Fruit fly (Drosophila melanogaster) whole organism, embryonic: ENCODE data around the gene eIF2gamma.

Experiments
- ATbp ChIP-seq: fragments of 200-800 bp; sonication (Bioruptor generic); optimal IDR thresholded peaks from 2 replicates; lab custom pipeline; 2017; ENCODE audit warnings: missing biosample characterization, mild to moderate bottlenecking, missing genetic modification characterization, missing genetic modification reagents
- Abd-B ChIP-seq: fragments of 200-800 bp; sonication (Bioruptor generic); optimal IDR thresholded peaks from 2 replicates; lab custom pipeline; 2018; ENCODE audit warnings: missing biosample characterization, mild to moderate bottlenecking, missing genetic modification characterization, moderate library complexity
- Bgb ChIP-seq: fragments of 200-800 bp; sonication (Bioruptor generic); IDR thresholded peaks from 2 replicates; pipeline ENCODE4 v1.3.6; 2022; ENCODE audit warnings: missing biosample characterization, missing genetic modification characterization; ENCODE audit not compliant: partially characterized antibody
- CG13894 ChIP-seq: fragments of 200-800 bp; sonication (Bioruptor generic); optimal IDR thresholded peaks from 3 replicates; lab custom pipeline; 2018; ENCODE audit warnings: missing biosample characterization, mild to moderate bottlenecking, missing genetic modification characterization, moderate library complexity
- CG14710 ChIP-seq: fragments of 200-800 bp; sonication (Bioruptor generic); optimal IDR thresholded peaks from 3 replicates; lab custom pipeline; 2019; ENCODE audit warnings: missing biosample characterization, mild to moderate bottlenecking, missing genetic modification characterization, moderate library complexity
- CG15514 ChIP-seq: fragments of 200-800 bp; sonication (Bioruptor generic); optimal IDR thresholded peaks from 3 replicates; lab custom pipeline; 2017; ENCODE audit warnings: missing biosample characterization, missing genetic modification characterization, mild to moderate bottlenecking, moderate library complexity, missing genetic modification reagents
- CG16813 ChIP-seq: fragments of 200-800 bp; sonication (Bioruptor generic); IDR thresholded peaks from 3 replicates; pipeline ENCODE4 v1.3.6; 2022; ENCODE audit warnings: missing biosample characterization, missing genetic modification characterization; ENCODE audit not compliant: partially characterized antibody
- CG17361 ChIP-seq: fragments of 200-800 bp; sonication (Bioruptor generic); IDR thresholded peaks from 3 replicates; pipeline ENCODE4 v1.3.6; 2022; ENCODE audit warnings: missing biosample characterization, missing genetic modification characterization
- CG32532 ChIP-seq: fragments of 200-800 bp; sonication (Bioruptor generic); IDR thresholded peaks from 2 replicates; pipeline ENCODE4 v1.3.6; 2022; ENCODE audit warnings: missing biosample characterization, missing genetic modification characterization
- CG34422 ChIP-seq: fragments of 200-800 bp; sonication (Bioruptor generic); IDR thresholded peaks from 3 replicates; pipeline ENCODE4 v1.3.6; 2022; ENCODE audit warnings: missing biosample characterization, missing genetic modification characterization
- CG4617 ChIP-seq: fragments of 200-800 bp; sonication (Bioruptor generic); optimal IDR thresholded peaks from 3 replicates; lab custom pipeline; 2016; ENCODE audit warnings: missing biosample characterization, missing genetic modification characterization, borderline replicate concordance
- CG8924 ChIP-seq: fragments of 200-800 bp; optimal IDR thresholded peaks from 3 replicates; lab custom pipeline; 2019; ENCODE audit warnings: missing biosample characterization, mild to moderate bottlenecking, missing genetic modification characterization, moderate library complexity
- CG9437 ChIP-seq: fragments of 200-800 bp; sonication (Bioruptor generic); optimal IDR thresholded peaks from 2 replicates; lab custom pipeline; 2018; ENCODE audit warnings: missing biosample characterization, mild to moderate bottlenecking, missing genetic modification characterization
- CG9609 ChIP-seq: fragments of 200-800 bp; sonication (Bioruptor generic); optimal IDR thresholded peaks from 3 replicates; lab custom pipeline; 2016; ENCODE audit warnings: missing biosample characterization, missing genetic modification characterization
- CG9797 ChIP-seq: fragments of 200-800 bp; sonication (Bioruptor generic); optimal IDR thresholded peaks from 3 replicates; lab custom pipeline; 2018; ENCODE audit warnings: missing biosample characterization, mild to moderate bottlenecking, missing genetic modification characterization
- CrebB ChIP-seq: fragments of 200-800 bp; sonication (Bioruptor generic); optimal IDR thresholded peaks from 3 replicates; lab custom pipeline; 2018; ENCODE audit warnings: missing biosample characterization, mild to moderate bottlenecking, missing genetic modification characterization
- Dad ChIP-seq: fragments of 200-800 bp; sonication (Bioruptor generic); optimal IDR thresholded peaks from 3 replicates; lab custom pipeline; 2016; ENCODE audit warnings: missing biosample characterization, missing genetic modification characterization
- Dip2 ChIP-seq: fragments of 200-800 bp; sonication (Bioruptor generic); IDR thresholded peaks from 2 replicates; pipeline ENCODE4 v1.3.6; 2022; ENCODE audit warnings: missing biosample characterization, missing genetic modification characterization
- Ets97D ChIP-seq: fragments of 200-800 bp; sonication (Bioruptor generic); optimal IDR thresholded peaks from 3 replicates; lab custom pipeline; 2016; ENCODE audit warnings: missing biosample characterization, missing genetic modification characterization
- HLH3B ChIP-seq: fragments of 200-800 bp; sonication (Bioruptor generic); IDR thresholded peaks from 2 replicates; pipeline ENCODE4 v1.3.6; 2022; ENCODE audit warnings: missing biosample characterization, missing genetic modification characterization
- HLH4C ChIP-seq: fragments of 200-800 bp; sonication (Bioruptor generic); IDR thresholded peaks from 3 replicates; pipeline ENCODE4 v1.3.6; 2022; ENCODE audit warnings: missing biosample characterization, missing genetic modification characterization; ENCODE audit not compliant: partially characterized antibody
- NC2α ChIP-seq: fragments of 200-800 bp; sonication (Bioruptor generic); optimal IDR thresholded peaks from 2 replicates; lab custom pipeline; 2016; ENCODE audit warnings: missing biosample characterization, missing genetic modification characterization
- Nf-YB ChIP-seq: fragments of 200-800 bp; sonication (Bioruptor generic); optimal IDR thresholded peaks from 3 replicates; lab custom pipeline; 2019; ENCODE audit warnings: missing biosample characterization, mild to moderate bottlenecking, missing genetic modification characterization, moderate library complexity
- Ravus ChIP-seq: fragments of 200-800 bp; sonication (Bioruptor generic); IDR thresholded peaks from 2 replicates; pipeline ENCODE4 v1.3.6; 2022; ENCODE audit warnings: missing biosample characterization, missing genetic modification characterization
- amos ChIP-seq: fragments of 200-800 bp; sonication (Bioruptor generic); IDR thresholded peaks from 2 replicates; pipeline ENCODE4 v1.3.6; 2022; ENCODE audit warnings: missing biosample characterization, missing genetic modification characterization; ENCODE audit not compliant: partially characterized antibody
- ara ChIP-seq: fragments of 200-800 bp; sonication (Bioruptor generic); IDR thresholded peaks from 2 replicates; pipeline ENCODE4 v1.3.6; 2022; ENCODE audit warnings: missing biosample characterization, missing genetic modification characterization
- ase ChIP-seq: fragments of 200-800 bp; sonication (Bioruptor generic); IDR thresholded peaks from 3 replicates; pipeline ENCODE4 v1.3.6; 2022; ENCODE audit warnings: missing biosample characterization, missing genetic modification characterization
- bigmax ChIP-seq: fragments of 200-800 bp; sonication (Bioruptor generic); optimal IDR thresholded peaks from 2 replicates; lab custom pipeline; 2018; ENCODE audit warnings: missing biosample characterization, mild to moderate bottlenecking, missing genetic modification characterization
- chn ChIP-seq: fragments of 200-800 bp; sonication (Bioruptor generic); optimal IDR thresholded peaks from 2 replicates; lab custom pipeline; 2016; ENCODE audit warnings: missing biosample characterization, missing genetic modification characterization
- dpn ChIP-seq, 2 experiments: fragments of 200-800 bp; sonication (Bioruptor generic); optimal IDR thresholded peaks; 3 replicates each; lab custom pipeline; 2016; ENCODE audit warnings: missing biosample characterization in 2 of 2, missing genetic modification characterization in 2 of 2
- eve ChIP-seq, 2 experiments: fragments of >200 bp; optimal IDR thresholded peaks; 2 replicates each; lab custom pipeline; 2017; ENCODE audit warnings: missing biosample characterization in 2 of 2, missing genetic modification characterization in 2 of 2
- gfzf ChIP-seq: fragments of 200-800 bp; sonication (Bioruptor generic); optimal IDR thresholded peaks from 2 replicates; lab custom pipeline; 2016; ENCODE audit warnings: missing biosample characterization, mild to moderate bottlenecking, missing genetic modification characterization, moderate library complexity
- jumu ChIP-seq: fragments of 200-800 bp; sonication (Bioruptor generic); optimal IDR thresholded peaks from 3 replicates; lab custom pipeline; 2016; ENCODE audit warnings: missing biosample characterization, missing genetic modification characterization
- mirr ChIP-seq: fragments of 200-800 bp; sonication (Bioruptor generic); optimal IDR thresholded peaks from 3 replicates; lab custom pipeline; 2018; ENCODE audit warnings: missing biosample characterization, mild to moderate bottlenecking, missing genetic modification characterization
- nmo ChIP-seq: fragments of 200-800 bp; sonication (Bioruptor generic); optimal IDR thresholded peaks from 2 replicates; lab custom pipeline; 2018; ENCODE audit warnings: missing biosample characterization, mild to moderate bottlenecking, missing genetic modification characterization, moderate library complexity
- pros ChIP-seq: fragments of 200-800 bp; sonication (Bioruptor generic); optimal IDR thresholded peaks from 3 replicates; lab custom pipeline; 2019; ENCODE audit warnings: missing biosample characterization, mild to moderate bottlenecking, missing genetic modification characterization, moderate library complexity
- ro ChIP-seq: fragments of 200-800 bp; sonication (Bioruptor generic); IDR thresholded peaks from 2 replicates; pipeline ENCODE4 v1.3.6; 2022; ENCODE audit warnings: missing biosample characterization, missing genetic modification characterization
- sens ChIP-seq: fragments of 200-800 bp; sonication (Bioruptor generic); peaks from one replicate; lab custom pipeline; 2016; ENCODE audit warnings: missing biosample characterization, missing genetic modification characterization
- sens-2 ChIP-seq: fragments of 200-800 bp; sonication (Bioruptor generic); IDR thresholded peaks from 2 replicates; pipeline ENCODE4 v1.3.6; 2022; ENCODE audit warnings: missing biosample characterization, missing genetic modification characterization
- sima ChIP-seq: fragments of 200-800 bp; sonication (Bioruptor generic); optimal IDR thresholded peaks from 2 replicates; lab custom pipeline; 2016; ENCODE audit warnings: missing biosample characterization, missing genetic modification characterization
- slp2 ChIP-seq: fragments of 200-800 bp; sonication (Bioruptor generic); optimal IDR thresholded peaks from 2 replicates; lab custom pipeline; 2016; ENCODE audit warnings: missing biosample characterization, missing genetic modification characterization
- sna ChIP-seq: fragments of 200-800 bp; sonication (Bioruptor generic); IDR thresholded peaks from 2 replicates; pipeline ENCODE4 v1.3.6; 2022; ENCODE audit warnings: missing biosample characterization, missing genetic modification characterization; ENCODE audit not compliant: partially characterized antibody
- stwl ChIP-seq: fragments of 200-800 bp; sonication (Bioruptor generic); optimal IDR thresholded peaks from 3 replicates; lab custom pipeline; 2018; ENCODE audit warnings: missing biosample characterization, mild to moderate bottlenecking, missing genetic modification characterization, moderate library complexity
- tna ChIP-seq: fragments of 200-800 bp; sonication (Bioruptor generic); IDR thresholded peaks from 2 replicates; pipeline ENCODE4 v1.3.6; 2022; ENCODE audit warnings: missing biosample characterization, missing genetic modification characterization; ENCODE audit not compliant: partially characterized antibody
- tup ChIP-seq: fragments of 200-800 bp; sonication (Bioruptor generic); optimal IDR thresholded peaks from 2 replicates; lab custom pipeline; 2016; ENCODE audit warnings: missing biosample characterization, mild to moderate bottlenecking, missing genetic modification characterization, moderate library complexity
- vnd ChIP-seq: fragments of 200-800 bp; sonication (Bioruptor generic); IDR thresholded peaks from 3 replicates; pipeline ENCODE4 v1.3.6; 2022; ENCODE audit warnings: missing biosample characterization, missing genetic modification characterization; ENCODE audit not compliant: partially characterized antibody
- zen ChIP-seq: fragments of 200-800 bp; sonication (Bioruptor generic); optimal IDR thresholded peaks from 3 replicates; lab custom pipeline; 2018; ENCODE audit warnings: missing biosample characterization, mild to moderate bottlenecking, missing genetic modification characterization, moderate library complexity
- zfh2 ChIP-seq: fragments of 200-800 bp; sonication (Bioruptor generic); optimal IDR thresholded peaks from 2 replicates; lab custom pipeline; 2016; ENCODE audit warnings: missing biosample characterization, missing genetic modification characterization

eIF2gamma gene

dm6 chr3R:15277926-15278869, 14.9 kb upstream of the eIF2gamma start, which contains the start of the genes MRG15 and Tm1 (continued):
- TF ChIP-seq bigmax: no peak
- TF ChIP-seq Abd-B (GFP tag; lab: Kevin White, UChicago): peak; percentile 28
- no peak for TF ChIP-seq chn (GFP tag; lab: Kevin White, UChicago)
- no peak for TF ChIP-seq NC2α
- no peak for TF ChIP-seq pros (GFP tag; lab: Kevin White, UChicago)
- TF ChIP-seq HLH3B (GFP tag; lab: Robert Waterston, UW): no peak
- no peak for TF ChIP-seq ase (GFP tag; lab: Robert Waterston, UW)
- peak; percentile 58 for TF ChIP-seq tna
- no peak for TF ChIP-seq ATbp (GFP tag; lab: Kevin White, UChicago)
- TF ChIP-seq CG9797 (GFP tag; lab: Kevin White, UChicago): peak; percentile 82
- peak; percentile 19 for TF ChIP-seq stwl (tag; lab: Kevin White, UChicago)
- TF ChIP-seq vnd (GFP tag; lab: Robert Waterston, UW): peak; percentile 57; the same call in 1 of the 3 replicates
- no peak for TF ChIP-seq tup
- TF ChIP-seq CG13894: no peak
- TF ChIP-seq CG16813 (GFP tag; lab: Robert Waterston, UW): peak; percentile 65
- TF ChIP-seq Bgb (GFP tag; lab: Robert Waterston, UW): peak; percentile 71
- TF ChIP-seq CG4617 (GFP tag; lab: Kevin White, UChicago): peak; percentile 51
- no peak for TF ChIP-seq ara (GFP tag; lab: Robert Waterston, UW)
- TF ChIP-seq CG9609: no peak
- no peak for TF ChIP-seq CrebB (tag; lab: Kevin White, UChicago)
- no peak for TF ChIP-seq Dip2 (GFP tag; lab: Robert Waterston, UW)
- peak; percentile 68 for TF ChIP-seq HLH4C
- peak; percentile 0 to 22 for TF ChIP-seq dpn (GFP tag; optimal IDR thresholded peaks at IDR 0.05; lab: Kevin White, UChicago)
- TF ChIP-seq zfh2: no peak
- TF ChIP-seq sima: no peak
- TF ChIP-seq ro: no peak
- TF ChIP-seq sna (GFP tag; lab: Robert Waterston, UW): peak; percentile 37
- TF ChIP-seq Dad (GFP tag; lab: Kevin White, UChicago): peak; percentile 16
- TF ChIP-seq CG15514 (GFP tag; lab: Kevin White, UChicago): peak; percentile 38
- TF ChIP-seq CG32532 (GFP tag; lab: Robert Waterston, UW): no peak
- TF ChIP-seq nmo (GFP tag; lab: Kevin White, UChicago): peak; percentile 9
- peak; percentile 74; the same call in 1 of the 2 replicates for TF ChIP-seq amos (GFP tag; lab: Robert Waterston, UW)
- TF ChIP-seq CG34422 (GFP tag; lab: Robert Waterston, UW): peak; percentile 29; the same call in 1 of the 3 replicates
- peak; percentile 74 for TF ChIP-seq gfzf
- no peak for TF ChIP-seq Ravus (GFP tag; lab: Robert Waterston, UW)
- peak; percentile 79 for TF ChIP-seq sens (GFP tag; lab: Kevin White, UChicago)
- TF ChIP-seq slp2 (GFP tag; lab: Kevin White, UChicago): peak; percentile 14
- no peak for TF ChIP-seq mirr (GFP tag; lab: Kevin White, UChicago)
- TF ChIP-seq CG17361 (GFP tag; lab: Robert Waterston, UW): 0 out of 3 replicates have a peak, but pooled peaks have one; percentile 10
- TF ChIP-seq zen (tag; lab: Kevin White, UChicago): peak; percentile 77
- TF ChIP-seq Nf-YB (GFP tag; lab: Kevin White, UChicago): no peak
- no peak for TF ChIP-seq sens-2 (GFP tag; lab: Robert Waterston, UW)
- peak; percentile 19 for TF ChIP-seq CG14710 (tag; lab: Kevin White, UChicago)
- TF ChIP-seq eve (GFP tag; optimal IDR thresholded peaks at IDR 0.05; lab: Kevin White, UChicago): no peak
- TF ChIP-seq jumu (GFP tag; lab: Kevin White, UChicago): peak; percentile 27
- peak; percentile 5 for TF ChIP-seq CG8924
- TF ChIP-seq Ets97D (GFP tag; lab: Kevin White, UChicago): no peak
- TF ChIP-seq CG9437 (GFP tag; lab: Kevin White, UChicago): no peak
